Worm (Caenorhabditis elegans): ENCODE measurements around the gene H34I24.2.

H34I24.2 gene

DNA sequence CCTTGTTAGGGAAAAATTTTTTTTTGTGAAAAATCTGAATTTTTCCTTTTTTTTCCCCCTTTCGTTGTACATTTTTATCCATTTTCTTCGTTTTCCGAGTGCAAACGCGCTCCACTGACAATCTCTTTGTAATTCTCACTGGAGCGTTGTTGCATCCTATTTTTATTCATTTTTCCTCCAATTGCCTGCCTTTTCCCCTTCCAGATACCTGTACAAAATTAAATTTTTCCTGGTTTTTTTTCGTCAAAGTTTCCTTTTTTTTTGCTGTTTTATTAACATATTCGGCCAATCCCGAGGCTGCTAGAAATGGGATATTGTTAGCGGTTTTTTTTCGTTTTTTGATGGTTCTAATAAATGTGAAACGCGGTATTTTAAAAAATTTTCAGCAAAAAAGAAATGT, 30.4 kb upstream of the H34I24.2 start (continued):
- TF ChIP-seq Y53G8AR.9 (GFP tag; conservative IDR thresholded peaks at IDR 0.05), result 0 out of 2 replicates have a peak, but pooled peaks have one; percentile 42
- peak; percentile 24; the same call in 1 of the 2 replicates for TF ChIP-seq nfyb-1 (GFP tag; IDR thresholded peaks at IDR 0.05)
- TF ChIP-seq ama-1 (optimal IDR thresholded peaks at IDR 0.05), result no peak
- TF ChIP-seq ama-1 (GFP tag; optimal IDR thresholded peaks at IDR 0.05), result peak in 1 of 2 experiments; percentile 14
- TF ChIP-seq efl-1 (GFP tag; optimal IDR thresholded peaks at IDR 0.05), result no peak
- TF ChIP-seq egl-44 (GFP tag; IDR thresholded peaks at IDR 0.05), result no peak
- no peak for TF ChIP-seq cebp-1 (GFP tag; IDR thresholded peaks at IDR 0.05)
- TF ChIP-seq cebp-1 (tag; optimal IDR thresholded peaks at IDR 0.05), result peak; percentile 43
- TF ChIP-seq fkh-3 (tag; optimal IDR thresholded peaks at IDR 0.05), result peak; percentile 52
- TF ChIP-seq hlh-12 (tag; optimal IDR thresholded peaks at IDR 0.05), result no peak
- no peak for TF ChIP-seq attf-3 (GFP tag; conservative IDR thresholded peaks at IDR 0.05)
- TF ChIP-seq F57A8.1 (GFP tag; optimal IDR thresholded peaks at IDR 0.05), result no peak
- no peak for TF ChIP-seq dpff-1 (tag; optimal IDR thresholded peaks at IDR 0.05)
- 0 out of 2 replicates have a peak, but pooled peaks have one; percentile 31 for TF ChIP-seq ceh-91 (GFP tag; IDR thresholded peaks at IDR 0.05)
- no peak for TF ChIP-seq dox-1 (GFP tag; IDR thresholded peaks at IDR 0.05)
- no peak for TF ChIP-seq Y79H2A.3 (GFP tag; conservative IDR thresholded peaks at IDR 0.05)
- TF ChIP-seq F39B2.1 (GFP tag; IDR thresholded peaks at IDR 0.05), result no peak
- no peak for TF ChIP-seq somi-1 (GFP tag; optimal IDR thresholded peaks at IDR 0.05)

ce11 chrIII:2814919-2815554, 26.8 kb upstream of the H34I24.2 start, which contains the start of gene tufm-1:
Gene tufm-1, minus strand, starts transcription at chrIII:2814969.
- peak; percentile 30 for TF ChIP-seq xnd-1 (tag; optimal IDR thresholded peaks at IDR 0.05)
- no peak for TF ChIP-seq ceh-79 (tag; optimal IDR thresholded peaks at IDR 0.05)
- TF ChIP-seq aptf-2 (GFP tag; conservative IDR thresholded peaks at IDR 0.05), result no peak
- TF ChIP-seq let-607 (tag; optimal IDR thresholded peaks at IDR 0.05), result no peak
- TF ChIP-seq C06A6.2 (GFP tag; conservative IDR thresholded peaks at IDR 0.05), result no peak
- no peak for TF ChIP-seq akir-1 (GFP tag; optimal IDR thresholded peaks at IDR 0.05)
- TF ChIP-seq die-1 (tag; optimal IDR thresholded peaks at IDR 0.05), result no peak
- TF ChIP-seq nhr-80 (tag; optimal IDR thresholded peaks at IDR 0.05), result peak; percentile 13
- peak; percentile 18; the same call in 1 of the 2 replicates for TF ChIP-seq D2030.7 (GFP tag; IDR thresholded peaks at IDR 0.05)
- peak; percentile 28 for TF ChIP-seq dpl-1 (GFP tag; optimal IDR thresholded peaks at IDR 0.05)
- no peak for TF ChIP-seq B0035.1 (tag; optimal IDR thresholded peaks at IDR 0.05)
- no peak for TF ChIP-seq attf-3 (GFP tag; conservative IDR thresholded peaks at IDR 0.05)
- peak; percentile 78 for TF ChIP-seq lsl-1 (GFP tag; optimal IDR thresholded peaks at IDR 0.05)
- no peak for TF ChIP-seq lsy-27 (tag; optimal IDR thresholded peaks at IDR 0.05; ENCODE audit: borderline replicate concordance, insufficient read depth)
- TF ChIP-seq dox-1 (GFP tag; IDR thresholded peaks at IDR 0.05), result no peak
- peak; percentile 82 for TF ChIP-seq madf-6 (GFP tag; IDR thresholded peaks at IDR 0.05)
- no peak for TF ChIP-seq nhr-120 (GFP tag; IDR thresholded peaks at IDR 0.05)
- TF ChIP-seq F57A8.1 (GFP tag; optimal IDR thresholded peaks at IDR 0.05), result no peak
- TF ChIP-seq rpc-1 (optimal IDR thresholded peaks at IDR 0.05), result no peak
- TF ChIP-seq rpc-1 (tag; optimal IDR thresholded peaks at IDR 0.05), result no peak
- TF ChIP-seq nhr-90 (tag; optimal IDR thresholded peaks at IDR 0.05), result no peak
- TF ChIP-seq lin-54 (GFP tag; optimal IDR thresholded peaks at IDR 0.05), result peak; percentile 19
- TF ChIP-seq efl-1 (GFP tag; optimal IDR thresholded peaks at IDR 0.05), result peak; percentile 71
- TF ChIP-seq madf-10 (tag; optimal IDR thresholded peaks at IDR 0.05), result no peak
- no peak for TF ChIP-seq zim-3 (tag; optimal IDR thresholded peaks at IDR 0.05)
- TF ChIP-seq madf-8 (GFP tag; conservative IDR thresholded peaks at IDR 0.05), result peak; percentile 39
- no peak for TF ChIP-seq F22D6.2 (tag; optimal IDR thresholded peaks at IDR 0.05)
- TF ChIP-seq attf-5 (GFP tag; optimal IDR thresholded peaks at IDR 0.05), result peak; percentile 46
- TF ChIP-seq T26A5.8 (tag; optimal IDR thresholded peaks at IDR 0.05), result no peak
- TF ChIP-seq F23B12.7 (tag; optimal IDR thresholded peaks at IDR 0.05; ENCODE audit: insufficient read depth), result peak; percentile 62
- peak; percentile 17 for TF ChIP-seq pha-4 (tag; optimal IDR thresholded peaks at IDR 0.05)
- TF ChIP-seq mcd-1 (GFP tag; IDR thresholded peaks at IDR 0.05), result peak; percentile 70
- 0 out of 2 replicates have a peak, but pooled peaks have one; percentile 19 for TF ChIP-seq ztf-28 (GFP tag; IDR thresholded peaks at IDR 0.05)
- TF ChIP-seq sptf-2 (GFP tag; optimal IDR thresholded peaks at IDR 0.05), result no peak
